Fruit fly (Drosophila melanogaster) whole organism, embryonic: ENCODE measurements around the gene Pdxk.

Experiments
- CG10267 ChIP-seq: fragments of 200-800 bp; sonication (Bioruptor generic); optimal IDR thresholded peaks from 2 replicates; lab custom pipeline; 2018; ENCODE audit warnings: missing biosample characterization, mild to moderate bottlenecking, missing genetic modification characterization, moderate library complexity
- CG10431 ChIP-seq: fragments of 200-800 bp; sonication (Bioruptor generic); optimal IDR thresholded peaks from 3 replicates; lab custom pipeline; 2018; ENCODE audit warnings: missing biosample characterization, mild to moderate bottlenecking, missing genetic modification characterization
- CG11504 ChIP-seq: fragments of 200-800 bp; sonication (Bioruptor generic); optimal IDR thresholded peaks from 3 replicates; lab custom pipeline; 2019; ENCODE audit warnings: missing biosample characterization, mild to moderate bottlenecking, missing genetic modification characterization, moderate library complexity
- CG11695 ChIP-seq: fragments of 200-800 bp; sonication (Bioruptor generic); IDR thresholded peaks from 3 replicates; pipeline ENCODE4 v1.3.6; 2022; ENCODE audit warnings: missing biosample characterization, missing genetic modification characterization
- CG12155 ChIP-seq: fragments of 200-800 bp; sonication (Bioruptor generic); optimal IDR thresholded peaks from 3 replicates; lab custom pipeline; 2016; ENCODE audit warnings: missing biosample characterization, missing genetic modification characterization
- CG12299 ChIP-seq: fragments of 200-800 bp; sonication (Bioruptor generic); optimal IDR thresholded peaks from 2 replicates; lab custom pipeline; 2018; ENCODE audit warnings: missing biosample characterization, mild to moderate bottlenecking, missing genetic modification characterization
- CG13287 ChIP-seq: fragments of 200-800 bp; sonication (Bioruptor generic); IDR thresholded peaks from 2 replicates; pipeline ENCODE4 v1.3.6; 2022; ENCODE audit warnings: missing biosample characterization, missing genetic modification characterization; ENCODE audit not compliant: partially characterized antibody
- CG13775 ChIP-seq: fragments of 200-800 bp; sonication (Bioruptor generic); optimal IDR thresholded peaks from 3 replicates; lab custom pipeline; 2017; ENCODE audit warnings: missing biosample characterization, mild to moderate bottlenecking, missing genetic modification characterization
- CG14050 ChIP-seq: fragments of 200-800 bp; sonication (Bioruptor generic); IDR thresholded peaks from 3 replicates; pipeline ENCODE4 v1.3.6; 2022; ENCODE audit warnings: missing biosample characterization, missing genetic modification characterization
- CG14667 ChIP-seq: fragments of 200-800 bp; sonication (Bioruptor generic); IDR thresholded peaks from 2 replicates; pipeline ENCODE4 v1.3.6; 2022; ENCODE audit warnings: missing biosample characterization, missing genetic modification characterization
- CG17186 ChIP-seq: fragments of 200-800 bp; sonication (Bioruptor generic); optimal IDR thresholded peaks from 3 replicates; lab custom pipeline; 2017; ENCODE audit warnings: missing biosample characterization, missing genetic modification reagents, missing genetic modification characterization
- CG17829 ChIP-seq: fragments of 200-800 bp; optimal IDR thresholded peaks from 2 replicates; lab custom pipeline; 2019; ENCODE audit warnings: missing biosample characterization, mild to moderate bottlenecking, missing genetic modification characterization, moderate library complexity
- CG18619 ChIP-seq: fragments of 200-800 bp; sonication (Bioruptor generic); optimal IDR thresholded peaks from 3 replicates; lab custom pipeline; 2017; ENCODE audit warnings: missing biosample characterization, mild to moderate bottlenecking, missing genetic modification characterization
- CG2875 ChIP-seq: fragments of 200-800 bp; sonication (Bioruptor generic); optimal IDR thresholded peaks from 2 replicates; lab custom pipeline; 2017; ENCODE audit warnings: missing biosample characterization, mild to moderate bottlenecking, missing genetic modification characterization, missing genetic modification reagents
- CG3407 ChIP-seq: fragments of 200-800 bp; sonication (Bioruptor generic); optimal IDR thresholded peaks from 2 replicates; lab custom pipeline; 2018; ENCODE audit warnings: missing biosample characterization, mild to moderate bottlenecking, missing genetic modification characterization
- CG3726 ChIP-seq: fragments of 200-800 bp; sonication (Bioruptor generic); IDR thresholded peaks from 3 replicates; pipeline ENCODE4, ENCODE4 v1.3.6; 2022; ENCODE audit warnings: missing biosample characterization, missing genetic modification characterization
- CG42726 ChIP-seq: fragments of 200-800 bp; sonication (Bioruptor generic); IDR thresholded peaks from 2 replicates; pipeline ENCODE4 v1.3.6; 2022; ENCODE audit warnings: missing biosample characterization, missing genetic modification characterization; ENCODE audit not compliant: partially characterized antibody
- CG4328 ChIP-seq: fragments of 200-800 bp; sonication (Bioruptor generic); optimal IDR thresholded peaks from 3 replicates; lab custom pipeline; 2017; ENCODE audit warnings: missing biosample characterization, missing genetic modification reagents, missing genetic modification characterization
- CG4854 ChIP-seq: fragments of 200-800 bp; sonication (Bioruptor generic); optimal IDR thresholded peaks from 2 replicates; lab custom pipeline; 2016; ENCODE audit warnings: missing biosample characterization, missing genetic modification characterization, inconsistent platforms
- CG8290 ChIP-seq, 3 experiments: fragments of 200-800 bp; sonication (Bioruptor generic); optimal IDR thresholded peaks; 2 replicates each; lab custom pipeline; 2016 to 2019; ENCODE audit warnings: missing biosample characterization in 3 of 3, missing genetic modification characterization in 3 of 3, mild to moderate bottlenecking in 2 of 3, moderate library complexity in 1 of 3
- Eip74EF ChIP-seq, 2 experiments: fragments of 200-800 bp in 1 of 2; fragments of >200 bp in 1 of 2; sonication (Bioruptor generic) in 1 of 2; optimal IDR thresholded peaks; 2 replicates each; lab custom pipeline; 2017 to 2019; ENCODE audit warnings: missing biosample characterization in 2 of 2, missing genetic modification characterization in 2 of 2, mild to moderate bottlenecking in 1 of 2, moderate library complexity in 1 of 2
- HLHmδ ChIP-seq: fragments of 200-800 bp; sonication (Bioruptor generic); optimal IDR thresholded peaks from 2 replicates; lab custom pipeline; 2018; ENCODE audit warnings: missing biosample characterization, mild to moderate bottlenecking, missing genetic modification characterization, moderate library complexity
- Meics ChIP-seq: fragments of 200-800 bp; sonication (Bioruptor generic); optimal IDR thresholded peaks from 2 replicates; lab custom pipeline; 2017; ENCODE audit warnings: missing biosample characterization, mild to moderate bottlenecking, missing genetic modification characterization
- Nf-YC ChIP-seq: fragments of 200-800 bp; optimal IDR thresholded peaks from 3 replicates; lab custom pipeline; 2019; ENCODE audit warnings: missing biosample characterization, mild to moderate bottlenecking, missing genetic modification characterization, moderate library complexity
- PHDP ChIP-seq: fragments of 200-800 bp; sonication (Bioruptor generic); optimal IDR thresholded peaks from 3 replicates; lab custom pipeline; 2018; ENCODE audit warnings: missing biosample characterization, mild to moderate bottlenecking, missing genetic modification characterization, moderate library complexity
- Scr ChIP-seq: fragments of 200-800 bp; sonication (Bioruptor generic); IDR thresholded peaks from 2 replicates; pipeline ENCODE4 v1.3.6; 2022; ENCODE audit warnings: missing biosample characterization, missing genetic modification characterization; ENCODE audit not compliant: partially characterized antibody
- Tbp ChIP-seq: fragments of >200 bp; optimal IDR thresholded peaks from 2 replicates; lab custom pipeline; 2018; ENCODE audit warnings: missing biosample characterization, missing genetic modification characterization
- ac ChIP-seq: fragments of 200-800 bp; sonication (Bioruptor generic); optimal IDR thresholded peaks from 3 replicates; lab custom pipeline; 2017; ENCODE audit warnings: missing biosample characterization, mild to moderate bottlenecking, missing genetic modification characterization
- ase ChIP-seq: fragments of 200-800 bp; sonication (Bioruptor generic); IDR thresholded peaks from 3 replicates; pipeline ENCODE4 v1.3.6; 2022; ENCODE audit warnings: missing biosample characterization, missing genetic modification characterization
- bowl ChIP-seq: fragments of 200-800 bp; sonication (Bioruptor generic); IDR thresholded peaks from 2 replicates; pipeline ENCODE4 v1.3.6; 2022; ENCODE audit warnings: missing biosample characterization, missing genetic modification characterization
- croc ChIP-seq: fragments of 200-800 bp; sonication (Bioruptor generic); conservative IDR thresholded peaks from 3 replicates; pipeline ENCODE4 v1.3.6; 2022; ENCODE audit warnings: missing biosample characterization, missing genetic modification characterization
- fd3F ChIP-seq: fragments of 200-800 bp; sonication (Bioruptor generic); optimal IDR thresholded peaks from 2 replicates; lab custom pipeline; 2018; ENCODE audit warnings: missing biosample characterization, mild to moderate bottlenecking, missing genetic modification characterization, moderate library complexity
- fd96Cb ChIP-seq: fragments of 200-800 bp; sonication (Bioruptor generic); optimal IDR thresholded peaks from 2 replicates; lab custom pipeline; 2018; ENCODE audit warnings: missing biosample characterization, mild to moderate bottlenecking, missing genetic modification characterization, moderate library complexity
- gsb ChIP-seq: fragments of 200-800 bp; sonication (Bioruptor generic); IDR thresholded peaks from 2 replicates; pipeline ENCODE4 v1.3.6; 2022; ENCODE audit warnings: missing biosample characterization, missing genetic modification characterization
- h ChIP-seq: fragments of >200 bp; optimal IDR thresholded peaks from 2 replicates; lab custom pipeline; 2017
- ham ChIP-seq: fragments of 200-800 bp; sonication (Bioruptor generic); IDR thresholded peaks from 2 replicates; pipeline ENCODE4 v1.3.6; 2022; ENCODE audit warnings: missing biosample characterization, missing genetic modification characterization
- hkb ChIP-seq, 2 experiments: fragments of 200-800 bp in 1 of 2; fragments of >200 bp in 1 of 2; sonication (Bioruptor generic) in 1 of 2; IDR thresholded peaks in 1 of 2; optimal IDR thresholded peaks in 1 of 2; 2 replicates each; pipeline versions ENCODE4 v1.3.6 to Lab custom; 2017 to 2022; ENCODE audit warnings: missing biosample characterization in 1 of 2, missing genetic modification characterization in 1 of 2
- kay ChIP-seq: fragments of 200-800 bp; sonication (Bioruptor generic); optimal IDR thresholded peaks from 2 replicates; lab custom pipeline; 2016; ENCODE audit warnings: missing biosample characterization, missing genetic modification characterization
- ken ChIP-seq: fragments of 200-800 bp; sonication (Bioruptor generic); IDR thresholded peaks from 3 replicates; pipeline ENCODE4 v1.3.6; 2022; ENCODE audit warnings: missing biosample characterization, missing genetic modification characterization
- lilli ChIP-seq: fragments of 200-800 bp; sonication (Bioruptor generic); optimal IDR thresholded peaks from 3 replicates; lab custom pipeline; 2016; ENCODE audit warnings: missing biosample characterization, missing genetic modification characterization
- odd ChIP-seq: fragments of 200-800 bp; sonication (Bioruptor generic); optimal IDR thresholded peaks from 2 replicates; lab custom pipeline; 2017; ENCODE audit warnings: missing biosample characterization, mild to moderate bottlenecking, missing genetic modification characterization
- pita ChIP-seq: fragments of 200-800 bp; sonication (Bioruptor generic); optimal IDR thresholded peaks from 2 replicates; lab custom pipeline; 2017; ENCODE audit warnings: missing biosample characterization, mild to moderate bottlenecking, missing genetic modification characterization
- run ChIP-seq: fragments of 200-800 bp; sonication (Bioruptor generic); optimal IDR thresholded peaks from 3 replicates; lab custom pipeline; 2018; ENCODE audit warnings: missing biosample characterization, mild to moderate bottlenecking, missing genetic modification characterization
- sens-2 ChIP-seq: fragments of 200-800 bp; sonication (Bioruptor generic); IDR thresholded peaks from 2 replicates; pipeline ENCODE4 v1.3.6; 2022; ENCODE audit warnings: missing biosample characterization, missing genetic modification characterization
- sim ChIP-seq: fragments of 200-800 bp; sonication (Bioruptor generic); IDR thresholded peaks from 2 replicates; pipeline ENCODE4 v1.3.6; 2022; ENCODE audit warnings: missing biosample characterization, missing genetic modification characterization
- tll ChIP-seq, 2 experiments: fragments of 200-800 bp in 1 of 2; fragments of >200 bp in 1 of 2; sonication (Bioruptor generic) in 1 of 2; optimal IDR thresholded peaks; 2 replicates each; lab custom pipeline; 2017 to 2019; ENCODE audit warnings: missing biosample characterization in 2 of 2, missing genetic modification characterization in 2 of 2, mild to moderate bottlenecking in 1 of 2, moderate library complexity in 1 of 2
- tup ChIP-seq: fragments of 200-800 bp; sonication (Bioruptor generic); optimal IDR thresholded peaks from 2 replicates; lab custom pipeline; 2016; ENCODE audit warnings: missing biosample characterization, mild to moderate bottlenecking, missing genetic modification characterization, moderate library complexity
- unpg ChIP-seq: fragments of 200-800 bp; sonication (Bioruptor generic); optimal IDR thresholded peaks from 3 replicates; lab custom pipeline; 2018; ENCODE audit warnings: missing biosample characterization, mild to moderate bottlenecking, missing genetic modification characterization, moderate library complexity
- zen ChIP-seq: fragments of 200-800 bp; sonication (Bioruptor generic); optimal IDR thresholded peaks from 3 replicates; lab custom pipeline; 2018; ENCODE audit warnings: missing biosample characterization, mild to moderate bottlenecking, missing genetic modification characterization, moderate library complexity

The Pdxk gene

DNA sequence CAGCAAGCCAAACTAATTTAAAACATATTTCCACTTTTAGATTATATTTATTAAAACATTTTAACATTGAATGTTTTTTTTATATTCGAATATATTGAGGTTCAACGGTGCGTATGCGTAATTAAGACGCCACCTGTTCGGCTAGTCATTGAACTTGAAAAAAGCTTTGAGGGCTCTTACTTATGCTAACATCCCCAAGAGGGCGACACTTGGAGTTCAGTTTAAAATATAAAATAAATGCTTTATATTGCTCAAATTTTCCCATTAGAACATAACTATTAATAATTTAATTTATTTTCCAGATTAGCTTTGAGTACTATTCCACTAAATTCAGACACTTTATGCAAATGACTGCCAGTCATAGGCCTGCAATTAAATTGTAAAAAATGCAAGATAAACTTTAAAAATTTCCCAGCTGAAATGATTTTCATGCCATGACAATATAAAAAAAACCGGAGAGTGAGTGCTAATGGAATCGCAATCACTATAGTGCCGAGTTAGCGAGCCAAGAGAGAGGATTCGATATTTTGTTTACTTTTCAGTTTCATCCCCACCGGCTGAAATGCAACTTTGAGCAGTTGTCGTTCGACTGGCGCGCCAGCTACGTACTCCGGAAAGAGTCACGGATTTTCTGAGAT lies 26.3 kb upstream of the Pdxk start, which contains the start of gene PGRP-LA (continued):
- TF ChIP-seq CG4854 (GFP tag; lab: Kevin White, UChicago) (no peak), CG2875 (GFP tag; lab: Kevin White, UChicago) (no peak), gsb (peak; percentile 37; the same call in 1 of the 2 replicates), CG4328 (GFP tag; lab: Kevin White, UChicago) (no peak), Scr (GFP tag; lab: Robert Waterston, UW) (no peak), CG42726 (no peak), CG13775 (GFP tag; lab: Kevin White, UChicago) (no peak), CG13287 (GFP tag; lab: Robert Waterston, UW) (no peak), Eip74EF (GFP tag; optimal IDR thresholded peaks at IDR 0.05; lab: Kevin White, UChicago) (no peak), CG14050 (GFP tag; lab: Robert Waterston, UW) (no peak), ase (GFP tag; lab: Robert Waterston, UW) (peak; percentile 24; the same call in 1 of the 3 replicates), sim (GFP tag; lab: Robert Waterston, UW) (no peak), lilli (GFP tag; lab: Kevin White, UChicago) (peak; percentile 29), CG11695 (GFP tag; lab: Robert Waterston, UW) (no peak), fd96Cb (tag; lab: Kevin White, UChicago) (no peak), kay (GFP tag; lab: Kevin White, UChicago) (no peak), CG3407 (no peak), hkb (optimal IDR thresholded peaks at IDR 0.05; lab: Kevin White, UChicago) (no peak), hkb (GFP tag; IDR thresholded peaks at IDR 0.05; lab: Robert Waterston, UW) (no peak), Tbp (GFP tag; lab: Kevin White, UChicago) (no peak), h (lab: Kevin White, UChicago) (no peak), zen (tag; lab: Kevin White, UChicago) (no peak), sens-2 (GFP tag; lab: Robert Waterston, UW) (no peak), CG12299 (tag; lab: Kevin White, UChicago) (no peak), HLHmδ (GFP tag; lab: Kevin White, UChicago) (no peak), Nf-YC (tag; lab: Kevin White, UChicago) (no peak), bowl (no peak), ac (GFP tag; lab: Kevin White, UChicago) (no peak), tll (GFP tag; optimal IDR thresholded peaks at IDR 0.05; lab: Kevin White, UChicago) (no peak), tup (GFP tag; lab: Kevin White, UChicago) (no peak), unpg (GFP tag; lab: Kevin White, UChicago) (peak; percentile 46), Meics (GFP tag; lab: Kevin White, UChicago) (peak; percentile 56), PHDP (tag; lab: Kevin White, UChicago) (peak; percentile 63), fd3F (GFP tag; lab: Kevin White, UChicago) (peak; percentile 25), CG11504 (tag; lab: Kevin White, UChicago) (peak; percentile 45), CG3726 (GFP tag; lab: Robert Waterston, UW) (no peak), CG12155 (GFP tag; lab: Kevin White, UChicago) (no peak), CG14667 (GFP tag; lab: Robert Waterston, UW) (no peak), CG8290 (GFP tag; optimal IDR thresholded peaks at IDR 0.05; lab: Kevin White, UChicago) (no peak), CG8290 (tag; optimal IDR thresholded peaks at IDR 0.05; lab: Kevin White, UChicago) (peak in 1 of 2 experiments; percentile 40), pita (GFP tag; lab: Kevin White, UChicago) (no peak), odd (GFP tag; lab: Kevin White, UChicago) (no peak), run (tag; lab: Kevin White, UChicago) (no peak), croc (no peak), CG17829 (tag; lab: Kevin White, UChicago) (no peak), CG10267 (no peak), CG18619 (GFP tag; lab: Kevin White, UChicago) (no peak), ham (no peak), CG17186 (GFP tag; lab: Kevin White, UChicago) (no peak), ken (no peak), CG10431 (GFP tag; lab: Kevin White, UChicago) (peak; percentile 19)
